Fruit fly (Drosophila melanogaster): ENCODE measurements around the gene Akap200.
A peak's percentile ranks its signal among the peaks of the same experiment; 100 is the strongest.

The Akap200 gene

dm6 chr2L:8463144-8464106 is 47.9 kb downstream of the Akap200 start, which contains the start of gene Agpat2:
Gene Agpat2, minus strand, starts transcription at chr2L:8463994.
- TF ChIP-seq Doc3 (GFP tag; IDR thresholded peaks at IDR 0.05; ENCODE audit: partially characterized antibody) (no peak), gcm (GFP tag; optimal IDR thresholded peaks at IDR 0.05) (peak; percentile 83), CG17359 (tag; optimal IDR thresholded peaks at IDR 0.05) (peak; percentile 90), eve (GFP tag; optimal IDR thresholded peaks at IDR 0.05) (peak in 1 of 2 experiments; percentile 95), ttk (GFP tag; IDR thresholded peaks at IDR 0.05) (peak; percentile 67), CG3407 (GFP tag; optimal IDR thresholded peaks at IDR 0.05) (peak; percentile 72), HLH4C (GFP tag; IDR thresholded peaks at IDR 0.05; ENCODE audit: partially characterized antibody) (no peak), CG6689 (GFP tag; IDR thresholded peaks at IDR 0.05) (peak; percentile 77), CG12942 (GFP tag; optimal IDR thresholded peaks at IDR 0.05) (peak; percentile 79), psq (GFP tag; optimal IDR thresholded peaks at IDR 0.05) (no peak), mirr (GFP tag; optimal IDR thresholded peaks at IDR 0.05) (peak; percentile 10), her (GFP tag; optimal IDR thresholded peaks at IDR 0.05) (peak; percentile 57), Hey (tag; optimal IDR thresholded peaks at IDR 0.05) (no peak), CG8089 (GFP tag; optimal IDR thresholded peaks at IDR 0.05) (peak; percentile 77), lilli (GFP tag; optimal IDR thresholded peaks at IDR 0.05) (peak; percentile 88), slou (GFP tag; optimal IDR thresholded peaks at IDR 0.05) (peak; percentile 86), sd (tag; optimal IDR thresholded peaks at IDR 0.05) (peak; percentile 47), CG31388 (GFP tag; optimal IDR thresholded peaks at IDR 0.05) (peak; percentile 29), HLH3B (GFP tag; IDR thresholded peaks at IDR 0.05) (peak; percentile 83), sim (GFP tag; IDR thresholded peaks at IDR 0.05) (0 out of 2 replicates have a peak, but pooled peaks have one; percentile 61), CTCF (GFP tag; optimal IDR thresholded peaks at IDR 0.05) (peak; percentile 15), CG17612 (GFP tag; IDR thresholded peaks at IDR 0.05) (no peak; the same call in 1 of the 2 replicates), bab2 (GFP tag; optimal IDR thresholded peaks at IDR 0.05) (peak; percentile 85), CG5180 (GFP tag; optimal IDR thresholded peaks at IDR 0.05) (peak; percentile 63), lbe (GFP tag; optimal IDR thresholded peaks at IDR 0.05) (peak; percentile 53), ato (GFP tag; IDR thresholded peaks at IDR 0.05; ENCODE audit: partially characterized antibody) (no peak), CG9437 (GFP tag; optimal IDR thresholded peaks at IDR 0.05) (peak; percentile 61), CG9817 (tag; optimal IDR thresholded peaks at IDR 0.05) (peak; percentile 59), maf-S (GFP tag; optimal IDR thresholded peaks at IDR 0.05) (peak; percentile 75), CG9609 (GFP tag; optimal IDR thresholded peaks at IDR 0.05) (peak; percentile 76), trh (GFP tag; optimal IDR thresholded peaks at IDR 0.05) (peak; percentile 45), CG8924 (tag; optimal IDR thresholded peaks at IDR 0.05) (peak; percentile 84), CG31441 (GFP tag; IDR thresholded peaks at IDR 0.05) (peak; percentile 88), sisA (GFP tag; IDR thresholded peaks at IDR 0.05) (peak; percentile 78), unpg (GFP tag; optimal IDR thresholded peaks at IDR 0.05) (peak; percentile 86), usp (GFP tag; optimal IDR thresholded peaks at IDR 0.05) (no peak), CG18476 (GFP tag; optimal IDR thresholded peaks at IDR 0.05) (peak; percentile 85), pho (GFP tag; optimal IDR thresholded peaks at IDR 0.05) (peak; percentile 65), Sry-δ (GFP tag; optimal IDR thresholded peaks at IDR 0.05) (peak; percentile 32), CG9797 (GFP tag; optimal IDR thresholded peaks at IDR 0.05) (no peak), pnt (GFP tag; optimal IDR thresholded peaks at IDR 0.05) (peak; percentile 83), CG17385 (GFP tag; optimal IDR thresholded peaks at IDR 0.05) (peak; percentile 79), CG2202 (tag; optimal IDR thresholded peaks at IDR 0.05) (peak; percentile 69), dati (GFP tag; IDR thresholded peaks at IDR 0.05) (no peak), CG8388 (GFP tag; optimal IDR thresholded peaks at IDR 0.05) (peak; percentile 87), CG12236 (GFP tag; optimal IDR thresholded peaks at IDR 0.05) (peak; percentile 59), CG1233 (GFP tag; optimal IDR thresholded peaks at IDR 0.05) (peak; percentile 81), CG3838 (GFP tag; optimal IDR thresholded peaks at IDR 0.05) (peak; percentile 55), Six4 (GFP tag; optimal IDR thresholded peaks at IDR 0.05) (peak; percentile 79)

All from whole organism, embryonic.